Worm (Caenorhabditis elegans): ENCODE measurements around the gene mob-2.

DNA sequence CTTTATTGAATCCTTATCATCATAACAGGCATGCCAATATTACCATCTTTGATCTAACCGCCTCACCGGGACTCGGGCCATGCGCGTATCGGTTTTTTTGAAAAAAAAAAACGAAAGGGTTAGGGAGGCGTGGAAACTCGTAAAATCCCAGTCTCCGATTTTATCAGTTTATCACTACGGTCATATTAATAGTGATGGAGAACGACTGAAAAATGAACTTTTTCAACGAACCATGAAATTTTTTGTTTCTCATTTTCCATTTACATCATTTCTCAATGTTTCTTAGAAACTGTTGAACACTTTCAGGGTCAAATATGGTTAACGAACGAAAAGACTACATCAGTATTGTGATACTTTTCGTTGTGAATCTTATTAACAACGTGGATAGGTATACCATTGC, 39.9 kb downstream of the mob-2 start, which contains the start of gene spin-3:
- no peak for TF ChIP-seq ces-1 (GFP tag; optimal IDR thresholded peaks at IDR 0.05)
- no peak for TF ChIP-seq unc-39 (tag; optimal IDR thresholded peaks at IDR 0.05)
- TF ChIP-seq mep-1 (tag; optimal IDR thresholded peaks at IDR 0.05): no peak
- no peak for TF ChIP-seq sptf-1 (tag; optimal IDR thresholded peaks at IDR 0.05)
- no peak for TF ChIP-seq elt-3 (tag; optimal IDR thresholded peaks at IDR 0.05)

Measured in whole organism, mixed stage, embryonic.